Worm (Caenorhabditis elegans) whole organism, mixed stage, embryonic: ENCODE data around the gene str-6.
A peak's percentile ranks its signal among the peaks of the same experiment; 100 is the strongest.

ENCODE experiments used
- lsy-2 ChIP-seq: fragments of 150-350 bp; optimal IDR thresholded peaks from 2 replicates; lab custom pipeline; 2014; ENCODE audit warnings: missing biosample characterization, missing genetic modification characterization
- nhr-12 ChIP-seq: fragments of 150-350 bp; optimal IDR thresholded peaks from 2 replicates; lab custom pipeline; 2014; ENCODE audit warnings: missing biosample characterization, missing genetic modification characterization

- TF ChIP-seq lsy-2, result peak; percentile 77
- TF ChIP-seq nhr-12 (tag; lab: Kevin White, UChicago), result no peak
Measured at ce11 chrV:15766122-15766594, 16.1 kb upstream of the str-6 start, which contains the start of the genes haf-3 and F57A10.2.
